Fruit fly (Drosophila melanogaster): ENCODE results near the gene Desat1.

- TF ChIP-seq CG16779 (tag; optimal IDR thresholded peaks at IDR 0.05) = no peak
- no peak for TF ChIP-seq spab (GFP tag; optimal IDR thresholded peaks at IDR 0.05)
- TF ChIP-seq CG6854 (GFP tag; optimal IDR thresholded peaks at IDR 0.05) = no peak
- TF ChIP-seq dsx (GFP tag; optimal IDR thresholded peaks at IDR 0.05; ENCODE audit: poor library complexity, severe bottlenecking) = no peak
- TF ChIP-seq dac (GFP tag; optimal IDR thresholded peaks at IDR 0.05) = no peak
- TF ChIP-seq Sox15 (GFP tag; optimal IDR thresholded peaks at IDR 0.05) = no peak
- TF ChIP-seq CG31627 (GFP tag; optimal IDR thresholded peaks at IDR 0.05) = no peak
- TF ChIP-seq lz (GFP tag; optimal IDR thresholded peaks at IDR 0.05) = no peak
- no peak for TF ChIP-seq topi (GFP tag; optimal IDR thresholded peaks at IDR 0.05)
- no peak for TF ChIP-seq CG10631 (GFP tag; optimal IDR thresholded peaks at IDR 0.05)
- no peak for TF ChIP-seq svp (GFP tag)
- TF ChIP-seq Ets96B (tag; optimal IDR thresholded peaks at IDR 0.05) = no peak
Observed at dm6 chr3R:12395880-12396279, 43.5 kb upstream of the Desat1 start, which contains the start of the genes CG10096 and CG10097.

Measured in whole organism, prepupa.